Fruit fly (Drosophila melanogaster) whole organism, embryonic: Measurements from ENCODE around the gene CG43707.

Experiments
- ATbp ChIP-seq: fragments of 200-800 bp; sonication (Bioruptor generic); optimal IDR thresholded peaks from 2 replicates; lab custom pipeline; 2017; ENCODE audit warnings: missing biosample characterization, mild to moderate bottlenecking, missing genetic modification characterization, missing genetic modification reagents
- Ada2b ChIP-seq: fragments of 200-800 bp; sonication (Bioruptor generic); IDR thresholded peaks from 2 replicates; pipeline ENCODE4 v1.3.6; 2022; ENCODE audit warnings: missing biosample characterization, missing genetic modification characterization
- Atf3 ChIP-seq: fragments of 200-800 bp; sonication (Bioruptor generic); optimal IDR thresholded peaks from 3 replicates; lab custom pipeline; 2016; ENCODE audit warnings: missing biosample characterization, missing genetic modification characterization
- B-H2 ChIP-seq: fragments of 200-800 bp; sonication (Bioruptor generic); optimal IDR thresholded peaks from 2 replicates; lab custom pipeline; 2018; ENCODE audit warnings: missing biosample characterization, mild to moderate bottlenecking, missing genetic modification characterization
- Blimp-1 ChIP-seq: fragments of 200-800 bp; sonication (Bioruptor generic); optimal IDR thresholded peaks from 3 replicates; lab custom pipeline; 2018; ENCODE audit warnings: missing biosample characterization, missing genetic modification characterization, mild to moderate bottlenecking, moderate library complexity, missing genetic modification reagents
- C15 ChIP-seq: fragments of 200-800 bp; sonication (Bioruptor generic); IDR thresholded peaks from 3 replicates; pipeline ENCODE4 v1.3.6; 2022; ENCODE audit warnings: missing biosample characterization, missing genetic modification characterization
- CG12071 ChIP-seq: fragments of 200-800 bp; sonication (Bioruptor generic); optimal IDR thresholded peaks from 3 replicates; lab custom pipeline; 2018; ENCODE audit warnings: missing biosample characterization, mild to moderate bottlenecking, missing genetic modification characterization
- CG12104 ChIP-seq: fragments of 200-800 bp; sonication (Bioruptor generic); optimal IDR thresholded peaks from 3 replicates; lab custom pipeline; 2016; ENCODE audit warnings: missing biosample characterization, missing genetic modification characterization
- CG13296 ChIP-seq: fragments of 200-800 bp; sonication (Bioruptor generic); optimal IDR thresholded peaks from 3 replicates; lab custom pipeline; 2018; ENCODE audit warnings: missing biosample characterization, mild to moderate bottlenecking, missing genetic modification characterization
- CG13424 ChIP-seq: fragments of 200-800 bp; sonication (Bioruptor generic); optimal IDR thresholded peaks from 2 replicates; lab custom pipeline; 2019; ENCODE audit warnings: missing biosample characterization, mild to moderate bottlenecking, missing genetic modification characterization, moderate library complexity
- CG14441 ChIP-seq: fragments of 200-800 bp; sonication (Bioruptor generic); IDR thresholded peaks from 2 replicates; pipeline ENCODE4 v1.3.6; 2022; ENCODE audit warnings: missing biosample characterization, missing genetic modification characterization
- CG14667 ChIP-seq: fragments of 200-800 bp; sonication (Bioruptor generic); IDR thresholded peaks from 2 replicates; pipeline ENCODE4 v1.3.6; 2022; ENCODE audit warnings: missing biosample characterization, missing genetic modification characterization
- CG2120 ChIP-seq: fragments of 200-800 bp; sonication (Bioruptor generic); optimal IDR thresholded peaks from 3 replicates; lab custom pipeline; 2016; ENCODE audit warnings: missing biosample characterization, missing genetic modification characterization
- CG2202 ChIP-seq: fragments of 200-800 bp; sonication (Bioruptor generic); optimal IDR thresholded peaks from 2 replicates; lab custom pipeline; 2018; ENCODE audit warnings: missing biosample characterization, mild to moderate bottlenecking, missing genetic modification characterization
- CG2889 ChIP-seq: fragments of 200-800 bp; sonication (Bioruptor generic); IDR thresholded peaks from 3 replicates; pipeline ENCODE4 v1.3.6; 2022; ENCODE audit warnings: missing biosample characterization, missing genetic modification characterization
- CG31224 ChIP-seq: fragments of 200-800 bp; sonication (Bioruptor generic); IDR thresholded peaks from 2 replicates; pipeline ENCODE4 v1.3.6; 2022; ENCODE audit warnings: missing biosample characterization, missing genetic modification characterization
- CG31441 ChIP-seq: fragments of 200-800 bp; sonication (Bioruptor generic); IDR thresholded peaks from 2 replicates; pipeline ENCODE4 v1.3.6; 2022; ENCODE audit warnings: missing biosample characterization, missing genetic modification characterization
- CG3163 ChIP-seq: fragments of 200-800 bp; sonication (Bioruptor generic); optimal IDR thresholded peaks from 3 replicates; lab custom pipeline; 2016; ENCODE audit warnings: missing biosample characterization, missing genetic modification characterization
- CG34376 ChIP-seq: fragments of 200-800 bp; sonication (Bioruptor generic); optimal IDR thresholded peaks from 2 replicates; lab custom pipeline; 2018; ENCODE audit warnings: missing biosample characterization, mild to moderate bottlenecking, missing genetic modification characterization
- CG4282 ChIP-seq: fragments of 200-800 bp; sonication (Bioruptor generic); optimal IDR thresholded peaks from 2 replicates; lab custom pipeline; 2016; ENCODE audit warnings: missing biosample characterization, missing genetic modification characterization
- CG4328 ChIP-seq: fragments of 200-800 bp; sonication (Bioruptor generic); optimal IDR thresholded peaks from 3 replicates; lab custom pipeline; 2017; ENCODE audit warnings: missing biosample characterization, missing genetic modification reagents, missing genetic modification characterization
- CG6813 ChIP-seq: fragments of 200-800 bp; sonication (Bioruptor generic); optimal IDR thresholded peaks from 2 replicates; lab custom pipeline; 2017; ENCODE audit warnings: missing biosample characterization, missing genetic modification characterization, mild to moderate bottlenecking, moderate library complexity, missing genetic modification reagents
- CG7556 ChIP-seq: fragments of 200-800 bp; sonication (Bioruptor generic); optimal IDR thresholded peaks from 2 replicates; lab custom pipeline; 2017; ENCODE audit warnings: missing biosample characterization, mild to moderate bottlenecking, missing genetic modification characterization
- CG8359 ChIP-seq: fragments of 200-800 bp; sonication (Bioruptor generic); optimal IDR thresholded peaks from 2 replicates; lab custom pipeline; 2017; ENCODE audit warnings: missing biosample characterization, mild to moderate bottlenecking, missing genetic modification characterization, borderline replicate concordance
- CG8388 ChIP-seq: fragments of 200-800 bp; sonication (Bioruptor generic); optimal IDR thresholded peaks from 2 replicates; lab custom pipeline; 2019; ENCODE audit warnings: missing biosample characterization, mild to moderate bottlenecking, missing genetic modification characterization, moderate library complexity
- CG8924 ChIP-seq: fragments of 200-800 bp; optimal IDR thresholded peaks from 3 replicates; lab custom pipeline; 2019; ENCODE audit warnings: missing biosample characterization, mild to moderate bottlenecking, missing genetic modification characterization, moderate library complexity
- CG9727 ChIP-seq: fragments of 200-800 bp; sonication (Bioruptor generic); optimal IDR thresholded peaks from 3 replicates; lab custom pipeline; 2017; ENCODE audit warnings: missing biosample characterization, mild to moderate bottlenecking, missing genetic modification characterization
- Drgx ChIP-seq: fragments of 200-800 bp; sonication (Bioruptor generic); IDR thresholded peaks from 2 replicates; pipeline ENCODE4 v1.3.6; 2022; ENCODE audit warnings: missing biosample characterization, missing genetic modification characterization
- Eip74EF ChIP-seq, 2 experiments: fragments of 200-800 bp in 1 of 2; fragments of >200 bp in 1 of 2; sonication (Bioruptor generic) in 1 of 2; optimal IDR thresholded peaks; 2 replicates each; lab custom pipeline; 2017 to 2019; ENCODE audit warnings: missing biosample characterization in 2 of 2, missing genetic modification characterization in 2 of 2, mild to moderate bottlenecking in 1 of 2, moderate library complexity in 1 of 2
- Lim3 ChIP-seq: fragments of 200-800 bp; sonication (Bioruptor generic); IDR thresholded peaks from 2 replicates; pipeline ENCODE4 v1.3.6; 2022; ENCODE audit warnings: missing biosample characterization, missing genetic modification characterization
- MESR4 ChIP-seq: fragments of 200-800 bp; sonication (Bioruptor generic); optimal IDR thresholded peaks from 2 replicates; lab custom pipeline; 2018; ENCODE audit warnings: missing biosample characterization, mild to moderate bottlenecking, missing genetic modification characterization, moderate library complexity
- Mad ChIP-seq: fragments of 200-800 bp; sonication (Bioruptor generic); optimal IDR thresholded peaks from 2 replicates; lab custom pipeline; 2016; ENCODE audit warnings: missing biosample characterization, missing genetic modification characterization
- Max ChIP-seq: fragments of 200-800 bp; sonication (Bioruptor generic); optimal IDR thresholded peaks from 2 replicates; lab custom pipeline; 2016; ENCODE audit warnings: missing biosample characterization, mild to moderate bottlenecking, missing genetic modification characterization
- Mrtf ChIP-seq: fragments of 200-800 bp; sonication (Bioruptor generic); IDR thresholded peaks from 3 replicates; pipeline ENCODE4 v1.3.6; 2022; ENCODE audit warnings: missing biosample characterization, missing genetic modification characterization
- Oaz ChIP-seq: fragments of 200-800 bp; sonication (Bioruptor generic); IDR thresholded peaks from 2 replicates; pipeline ENCODE4 v1.3.6; 2022; ENCODE audit warnings: missing biosample characterization, missing genetic modification characterization
- Taf1 ChIP-seq: fragments of 200-800 bp; sonication (Bioruptor generic); IDR thresholded peaks from 2 replicates; pipeline ENCODE4 v1.3.6; 2022; ENCODE audit warnings: missing biosample characterization, missing genetic modification characterization
- Tbp ChIP-seq: fragments of >200 bp; optimal IDR thresholded peaks from 2 replicates; lab custom pipeline; 2018; ENCODE audit warnings: missing biosample characterization, missing genetic modification characterization
- ac ChIP-seq: fragments of 200-800 bp; sonication (Bioruptor generic); optimal IDR thresholded peaks from 3 replicates; lab custom pipeline; 2017; ENCODE audit warnings: missing biosample characterization, mild to moderate bottlenecking, missing genetic modification characterization
- ato ChIP-seq: fragments of 200-800 bp; sonication (Bioruptor generic); IDR thresholded peaks from 2 replicates; pipeline ENCODE4 v1.3.6; 2022; ENCODE audit warnings: missing biosample characterization, missing genetic modification characterization; ENCODE audit not compliant: partially characterized antibody
- chn ChIP-seq: fragments of 200-800 bp; sonication (Bioruptor generic); optimal IDR thresholded peaks from 2 replicates; lab custom pipeline; 2016; ENCODE audit warnings: missing biosample characterization, missing genetic modification characterization
- crol ChIP-seq: fragments of 200-800 bp; sonication (Bioruptor generic); IDR thresholded peaks from 2 replicates; pipeline ENCODE4 v1.3.6; 2022; ENCODE audit warnings: missing biosample characterization, missing genetic modification characterization
- ftz-f1 ChIP-seq: fragments of 200-800 bp; sonication (Bioruptor generic); optimal IDR thresholded peaks from 2 replicates; lab custom pipeline; 2016; ENCODE audit warnings: missing biosample characterization, missing genetic modification characterization
- hb ChIP-seq: fragments of 200-800 bp; sonication (Bioruptor generic); IDR thresholded peaks from 3 replicates; pipeline ENCODE4 v1.3.6; 2022; ENCODE audit warnings: missing biosample characterization, missing genetic modification characterization; ENCODE audit not compliant: partially characterized antibody
- mam ChIP-seq: fragments of 200-800 bp; sonication (Bioruptor generic); optimal IDR thresholded peaks from 3 replicates; lab custom pipeline; 2016; ENCODE audit warnings: missing biosample characterization, missing genetic modification characterization
- pb ChIP-seq: fragments of 200-800 bp; sonication (Bioruptor generic); optimal IDR thresholded peaks from 3 replicates; lab custom pipeline; 2016; ENCODE audit warnings: missing biosample characterization, missing genetic modification characterization
- ranshi ChIP-seq: fragments of 200-800 bp; sonication (Bioruptor generic); IDR thresholded peaks from 2 replicates; pipeline ENCODE4 v1.3.6; 2022; ENCODE audit warnings: missing biosample characterization, missing genetic modification characterization
- scrt ChIP-seq: fragments of 200-800 bp; sonication (Bioruptor generic); optimal IDR thresholded peaks from 2 replicates; lab custom pipeline; 2018; ENCODE audit warnings: missing biosample characterization, mild to moderate bottlenecking, missing genetic modification characterization, moderate library complexity
- tna ChIP-seq: fragments of 200-800 bp; sonication (Bioruptor generic); IDR thresholded peaks from 2 replicates; pipeline ENCODE4 v1.3.6; 2022; ENCODE audit warnings: missing biosample characterization, missing genetic modification characterization; ENCODE audit not compliant: partially characterized antibody
- ttk ChIP-seq: fragments of 200-800 bp; sonication (Bioruptor generic); IDR thresholded peaks from 2 replicates; pipeline ENCODE4 v2.1.2; 2022; ENCODE audit warnings: missing biosample characterization, missing genetic modification characterization
- vnd ChIP-seq: fragments of 200-800 bp; sonication (Bioruptor generic); IDR thresholded peaks from 3 replicates; pipeline ENCODE4 v1.3.6; 2022; ENCODE audit warnings: missing biosample characterization, missing genetic modification characterization; ENCODE audit not compliant: partially characterized antibody

Gene CG43707

DNA sequence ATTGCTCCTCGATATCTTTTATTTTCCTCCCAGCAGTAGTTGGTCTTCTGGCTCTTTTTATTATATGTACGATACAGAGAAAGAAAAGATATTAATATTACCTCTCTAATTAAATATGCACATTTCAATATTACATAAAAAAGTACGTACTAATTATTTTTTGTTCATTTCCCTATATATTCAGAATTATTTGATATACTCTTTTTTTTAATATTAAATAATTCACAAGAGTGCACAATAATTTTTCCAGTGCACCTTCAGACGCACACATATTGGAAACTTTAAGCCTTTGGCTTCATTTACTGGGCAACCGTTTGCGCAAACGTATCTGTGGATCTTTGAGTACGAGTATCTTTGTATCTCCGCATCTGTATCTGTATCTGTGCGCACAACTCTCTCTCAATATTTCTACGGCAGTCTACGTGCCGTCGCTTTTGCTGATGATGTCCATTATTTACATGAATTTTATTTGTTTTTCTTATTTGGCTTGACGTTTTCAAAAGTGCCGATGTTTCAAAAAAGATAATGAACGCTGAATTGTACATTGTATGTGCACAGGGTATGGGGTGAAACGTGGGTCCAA, 19.6 kb downstream of the CG43707 start (continued):
- TF ChIP-seq Blimp-1 (GFP tag; lab: Kevin White, UChicago) (peak; percentile 88), CG13424 (tag; lab: Kevin White, UChicago) (peak; percentile 93), CG2202 (tag; lab: Kevin White, UChicago) (peak; percentile 81), CG7556 (GFP tag; lab: Kevin White, UChicago) (peak; percentile 87), CG34376 (GFP tag; lab: Kevin White, UChicago) (no peak), ftz-f1 (GFP tag; lab: Kevin White, UChicago) (no peak), CG31441 (GFP tag; lab: Robert Waterston, UW) (peak; percentile 91), C15 (GFP tag; lab: Robert Waterston, UW) (no peak), Max (GFP tag; lab: Kevin White, UChicago) (peak; percentile 46), CG8924 (peak; percentile 97), Lim3 (no peak), ttk (GFP tag; lab: Robert Waterston, UW) (peak; percentile 89), CG13296 (GFP tag; lab: Kevin White, UChicago) (peak; percentile 74), Mrtf (GFP tag; lab: Robert Waterston, UW) (peak; percentile 31; the same call in 1 of the 3 replicates), ATbp (peak; percentile 77), Mad (no peak), Taf1 (GFP tag; lab: Robert Waterston, UW) (0 out of 2 replicates have a peak, but pooled peaks have one; percentile 20), CG31224 (peak; percentile 52), CG12104 (GFP tag; lab: Kevin White, UChicago) (peak; percentile 79), chn (GFP tag; lab: Kevin White, UChicago) (no peak), CG14441 (GFP tag; lab: Robert Waterston, UW) (no peak; the same call in none of the 2 replicates), MESR4 (GFP tag; lab: Kevin White, UChicago) (no peak), ac (GFP tag; lab: Kevin White, UChicago) (peak; percentile 71), crol (GFP tag; lab: Robert Waterston, UW) (no peak), CG4282 (no peak), mam (GFP tag; lab: Kevin White, UChicago) (no peak), pb (GFP tag; lab: Kevin White, UChicago) (no peak), scrt (GFP tag; lab: Kevin White, UChicago) (peak; percentile 64), ranshi (GFP tag; lab: Robert Waterston, UW) (peak; percentile 87), ato (no peak), CG14667 (GFP tag; lab: Robert Waterston, UW) (peak; percentile 68), CG2889 (GFP tag; lab: Robert Waterston, UW) (no peak), CG2120 (GFP tag; lab: Kevin White, UChicago) (peak; percentile 30), Ada2b (GFP tag; lab: Robert Waterston, UW) (peak; percentile 63), CG6813 (peak; percentile 84), Drgx (GFP tag; lab: Robert Waterston, UW) (peak; percentile 83), vnd (GFP tag; lab: Robert Waterston, UW) (no peak), CG4328 (peak; percentile 69), CG3163 (no peak), B-H2 (GFP tag; lab: Kevin White, UChicago) (no peak), Tbp (GFP tag; lab: Kevin White, UChicago) (no peak), hb (GFP tag; lab: Robert Waterston, UW) (no peak), Oaz (GFP tag; lab: Robert Waterston, UW) (no peak), CG12071 (no peak), CG8359 (peak; percentile 71), tna (GFP tag; lab: Robert Waterston, UW) (no peak), CG9727 (GFP tag; lab: Kevin White, UChicago) (peak; percentile 95), Eip74EF (GFP tag; optimal IDR thresholded peaks at IDR 0.05; lab: Kevin White, UChicago) (peak in 1 of 2 experiments; percentile 89), Atf3 (no peak), CG8388 (GFP tag; lab: Kevin White, UChicago) (peak; percentile 94)
